Worm (Caenorhabditis elegans): ENCODE results near the gene cutc-1.
A peak's percentile ranks its signal among the peaks of the same experiment; 100 is the strongest.

The cutc-1 gene

ce11 chrIII:8429497-8429896 is 26.1 kb upstream of the cutc-1 start:
- TF ChIP-seq grh-1 (GFP tag; IDR thresholded peaks at IDR 0.05) (no peak), rnt-1 (tag; optimal IDR thresholded peaks at IDR 0.05) (no peak), unc-30 (tag; optimal IDR thresholded peaks at IDR 0.05) (no peak), efl-1 (optimal IDR thresholded peaks at IDR 0.05) (no peak), efl-1 (GFP tag; optimal IDR thresholded peaks at IDR 0.05 in 1 of 2) (peak in 1 of 2 experiments; percentile 91), C34B4.2 (tag; optimal IDR thresholded peaks at IDR 0.05) (no peak), egl-27 (tag; optimal IDR thresholded peaks at IDR 0.05) (no peak), irx-1 (tag; optimal IDR thresholded peaks at IDR 0.05) (no peak)

DNA sequence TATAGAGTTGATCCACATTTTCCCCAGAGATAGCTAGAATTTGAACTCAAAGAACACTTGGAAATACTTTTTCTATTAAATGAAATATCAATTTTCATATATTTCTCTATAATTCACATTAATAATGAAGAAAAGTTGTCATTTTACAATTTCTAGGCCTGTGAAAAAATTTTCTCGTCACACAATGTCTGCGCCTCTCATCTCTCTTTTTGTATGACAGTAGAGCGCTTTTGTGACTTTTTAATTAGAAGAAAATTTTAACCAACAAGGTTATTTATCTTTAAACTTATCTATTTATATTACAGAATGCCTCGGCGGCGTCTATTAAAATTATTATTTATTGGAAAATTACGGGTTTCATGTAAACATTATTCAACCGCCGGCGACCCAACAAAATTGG is 25.6 kb upstream of the cutc-1 start, which contains the start of gene ZK1236.1:
ZK1236.1 (plus strand) TSS at position 263 of the 400 bp plus-strand sequence.
- TF ChIP-seq dpl-1 (GFP tag; optimal IDR thresholded peaks at IDR 0.05) (peak in 1 of 3 experiments; percentile 6), lin-39 (tag; optimal IDR thresholded peaks at IDR 0.05) (no peak), lin-35 (GFP tag; optimal IDR thresholded peaks at IDR 0.05) (peak in 1 of 2 experiments; percentile 10)

ce11 chrIII:8426271-8426670 is 22.9 kb upstream of the cutc-1 start, which contains the start of gene cec-1:
Gene cec-1, plus strand, starts transcription at chrIII:8426333.
- peak; percentile 87 for TF ChIP-seq blmp-1 (tag; optimal IDR thresholded peaks at IDR 0.05)
- TF ChIP-seq snu-23 (GFP tag; optimal IDR thresholded peaks at IDR 0.05) = no peak
- peak; percentile 63 for TF ChIP-seq lin-14 (GFP tag; optimal IDR thresholded peaks at IDR 0.05)
- TF ChIP-seq ceh-8 (GFP tag; optimal IDR thresholded peaks at IDR 0.05) = no peak
- TF ChIP-seq skn-1 (tag; optimal IDR thresholded peaks at IDR 0.05) = no peak
- TF ChIP-seq efl-3 (GFP tag; optimal IDR thresholded peaks at IDR 0.05) = no peak
- no peak for TF ChIP-seq nhr-19 (GFP tag; conservative IDR thresholded peaks at IDR 0.05)
- TF ChIP-seq grh-1 (GFP tag; IDR thresholded peaks at IDR 0.05) = no peak
- peak; percentile 11 for TF ChIP-seq mep-1 (tag; optimal IDR thresholded peaks at IDR 0.05)
- no peak for TF ChIP-seq dsc-1 (tag; optimal IDR thresholded peaks at IDR 0.05)
- TF ChIP-seq nhr-76 (tag; optimal IDR thresholded peaks at IDR 0.05) = no peak
- TF ChIP-seq lsy-2 (tag; optimal IDR thresholded peaks at IDR 0.05) = peak in 1 of 2 experiments; percentile 26
- no peak for TF ChIP-seq lin-15B (tag; optimal IDR thresholded peaks at IDR 0.05)
- TF ChIP-seq lin-13 (GFP tag; optimal IDR thresholded peaks at IDR 0.05) = peak; percentile 23
- TF ChIP-seq nhr-237 (tag; optimal IDR thresholded peaks at IDR 0.05) = no peak
- no peak for TF ChIP-seq swsn-7 (tag; optimal IDR thresholded peaks at IDR 0.05)
- no peak for TF ChIP-seq ceh-90 (tag; optimal IDR thresholded peaks at IDR 0.05)
- no peak for TF ChIP-seq nhr-12 (tag; optimal IDR thresholded peaks at IDR 0.05)
- TF ChIP-seq ztf-11 (tag; optimal IDR thresholded peaks at IDR 0.05) = no peak
- TF ChIP-seq fos-1 (tag; optimal IDR thresholded peaks at IDR 0.05) = no peak
- no peak for TF ChIP-seq nhr-71 (tag; optimal IDR thresholded peaks at IDR 0.05)
- peak; percentile 42 for TF ChIP-seq nhr-85 (tag)
- peak in 1 of 6 experiments; percentile 7 for TF ChIP-seq elt-3 (tag; optimal IDR thresholded peaks at IDR 0.05)

ce11 chrIII:8425076-8425475 is 21.7 kb upstream of the cutc-1 start:
- TF ChIP-seq nhr-19 (GFP tag; conservative IDR thresholded peaks at IDR 0.05) (peak; percentile 48), hlh-17 (GFP tag; optimal IDR thresholded peaks at IDR 0.05; ENCODE audit: borderline replicate concordance) (no peak), lin-35 (GFP tag; optimal IDR thresholded peaks at IDR 0.05) (peak; percentile 54 to 74), ama-1 (optimal IDR thresholded peaks at IDR 0.05) (peak; percentile 45), ceh-88 (GFP tag; IDR thresholded peaks at IDR 0.05) (no peak), fkh-8 (tag; optimal IDR thresholded peaks at IDR 0.05) (peak; percentile 68), tlp-1 (tag; optimal IDR thresholded peaks at IDR 0.05) (no peak), mdl-1 (tag; optimal IDR thresholded peaks at IDR 0.05) (peak in 1 of 2 experiments; percentile 63), aly-2 (tag; optimal IDR thresholded peaks at IDR 0.05) (no peak), lsy-2 (tag; optimal IDR thresholded peaks at IDR 0.05) (peak; percentile 49 to 86), Y116A8C.19 (tag; optimal IDR thresholded peaks at IDR 0.05; ENCODE audit: borderline replicate concordance) (no peak), alr-1 (tag; optimal IDR thresholded peaks at IDR 0.05; ENCODE audit: borderline replicate concordance) (no peak), ztf-11 (tag; optimal IDR thresholded peaks at IDR 0.05) (peak in 1 of 2 experiments; percentile 48), C04F5.9 (tag; optimal IDR thresholded peaks at IDR 0.05) (peak; percentile 12), xbp-1 (tag; optimal IDR thresholded peaks at IDR 0.05) (peak; percentile 62), nhr-47 (tag; optimal IDR thresholded peaks at IDR 0.05) (peak; percentile 72), nhr-90 (tag; optimal IDR thresholded peaks at IDR 0.05; ENCODE audit: poor library complexity) (peak; percentile 41), lin-39 (tag; optimal IDR thresholded peaks at IDR 0.05) (no peak), grh-1 (GFP tag; IDR thresholded peaks at IDR 0.05) (no peak), lir-3 (tag; optimal IDR thresholded peaks at IDR 0.05; ENCODE audit: poor library complexity) (no peak), jun-1 (tag; optimal IDR thresholded peaks at IDR 0.05) (peak; percentile 47), unc-98 (GFP tag; IDR thresholded peaks at IDR 0.05) (no peak)
